Worm (Caenorhabditis elegans): ENCODE results near the gene cest-10.

cest-10 gene

DNA sequence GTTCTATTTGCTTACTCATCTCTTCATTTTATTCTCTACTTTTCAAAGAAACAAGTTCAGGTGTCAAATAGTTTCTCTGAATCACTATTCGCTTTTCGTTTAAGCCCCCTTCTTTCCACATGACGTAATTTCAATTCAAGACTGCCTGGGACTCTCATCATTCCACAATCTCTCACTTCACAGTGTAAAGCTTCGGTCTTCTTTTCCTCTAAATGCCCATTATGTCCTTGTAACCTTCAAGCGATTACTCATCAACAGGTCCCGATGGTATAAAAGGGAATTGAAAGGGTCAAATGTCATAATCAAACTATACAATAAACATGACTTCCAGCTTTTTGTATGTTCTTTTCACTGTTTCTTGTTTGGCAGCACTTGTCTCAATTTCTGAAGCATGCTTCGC, 1.4 kb upstream of the cest-10 start, which contains the start of gene C42D4.3:
C42D4.3 (plus strand) TSS at position 298 of the 400 bp plus-strand sequence.
- TF ChIP-seq elt-3 (tag; optimal IDR thresholded peaks at IDR 0.05), result no peak
- peak; percentile 96 for TF ChIP-seq nhr-25 (tag; optimal IDR thresholded peaks at IDR 0.05)

DNA sequence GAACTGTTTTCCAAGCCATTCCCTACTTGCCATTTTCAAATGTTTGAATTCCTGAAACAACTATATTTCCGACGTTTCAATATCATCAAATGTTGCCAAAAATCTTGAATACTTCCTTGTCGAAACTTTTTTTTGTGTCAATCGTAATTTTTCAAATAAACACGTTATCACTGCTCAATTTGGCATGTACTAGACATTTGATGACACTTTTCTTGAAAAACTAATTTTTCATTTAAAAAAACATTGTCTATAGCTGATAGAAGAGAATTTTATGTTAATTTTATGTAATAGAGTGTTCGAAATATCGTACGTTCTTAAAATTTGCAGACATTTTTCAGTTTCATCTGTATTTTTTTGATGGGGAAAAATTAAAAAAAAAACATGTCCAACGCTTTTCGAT, 2.5 kb downstream of the cest-10 start:
- no peak for TF ChIP-seq nfya-1 (tag; optimal IDR thresholded peaks at IDR 0.05; ENCODE audit: insufficient read depth)
- no peak for TF ChIP-seq tbx-2 (tag; optimal IDR thresholded peaks at IDR 0.05)
- TF ChIP-seq pha-4 (tag; optimal IDR thresholded peaks at IDR 0.05), result no peak
- peak; percentile 48 for TF ChIP-seq elt-2 (tag; optimal IDR thresholded peaks at IDR 0.05)
- no peak for TF ChIP-seq unc-39 (tag; optimal IDR thresholded peaks at IDR 0.05)

DNA sequence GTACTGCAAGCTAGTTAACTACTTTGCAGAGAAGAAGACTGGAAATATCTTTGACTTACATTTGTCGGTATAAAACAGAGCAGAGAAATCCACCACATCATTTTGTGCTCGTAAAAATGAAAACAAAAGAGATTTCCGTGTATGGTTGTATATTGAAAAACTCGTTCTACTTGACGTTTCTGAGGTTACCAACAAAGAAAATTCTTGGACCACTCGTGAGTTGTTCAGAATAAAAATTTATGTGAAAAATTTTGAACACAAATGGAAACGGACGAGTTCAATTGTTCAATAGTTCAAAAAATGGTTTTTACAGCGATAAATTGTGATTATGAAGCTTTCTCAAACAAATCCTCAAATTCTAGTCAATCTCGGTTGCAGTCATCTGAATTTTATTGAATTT, 4.2 kb downstream of the cest-10 start, which contains the start of gene clec-179:
clec-179 (minus strand) TSS at position 101 of the 400 bp plus-strand sequence.
- TF ChIP-seq nfya-1 (tag; optimal IDR thresholded peaks at IDR 0.05; ENCODE audit: insufficient read depth) (no peak), ama-1 (optimal IDR thresholded peaks at IDR 0.05) (no peak), ceh-16 (tag; optimal IDR thresholded peaks at IDR 0.05) (no peak), elt-1 (tag; optimal IDR thresholded peaks at IDR 0.05) (no peak), fos-1 (tag; optimal IDR thresholded peaks at IDR 0.05) (no peak), fkh-10 (GFP tag; optimal IDR thresholded peaks at IDR 0.05) (no peak)

DNA sequence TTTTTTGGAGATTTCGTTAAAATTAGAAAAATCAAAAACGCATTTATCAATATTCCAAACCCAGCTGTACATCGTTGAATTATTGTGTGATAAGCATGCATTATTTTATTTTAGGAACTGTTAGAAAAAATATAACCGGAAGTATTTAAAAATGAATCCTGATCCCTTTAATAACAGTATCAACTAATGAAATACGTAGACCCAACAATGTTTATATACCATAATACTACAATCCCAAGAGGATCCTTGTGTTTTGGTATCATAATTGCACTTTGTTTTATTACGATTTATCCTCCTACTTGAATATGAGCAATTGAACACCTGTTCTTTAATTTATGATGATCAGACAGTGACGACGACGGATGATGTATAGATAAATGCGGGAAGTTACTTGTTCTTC, 6.4 kb downstream of the cest-10 start, which contains the start of gene str-249:
str-249 (minus strand) TSS at position 101 of the 400 bp plus-strand sequence.
- no peak for TF ChIP-seq elt-3 (tag; optimal IDR thresholded peaks at IDR 0.05)
- TF ChIP-seq ceh-9 (tag; optimal IDR thresholded peaks at IDR 0.05), result no peak
- no peak for TF ChIP-seq fkh-10 (GFP tag; optimal IDR thresholded peaks at IDR 0.05)
- TF ChIP-seq mdl-1 (tag; optimal IDR thresholded peaks at IDR 0.05), result no peak
- no peak for TF ChIP-seq elt-2 (tag; optimal IDR thresholded peaks at IDR 0.05)
- no peak for TF ChIP-seq daf-12 (tag; optimal IDR thresholded peaks at IDR 0.05)
- no peak for TF ChIP-seq unc-39 (tag; optimal IDR thresholded peaks at IDR 0.05)
- TF ChIP-seq nhr-77 (tag; optimal IDR thresholded peaks at IDR 0.05), result no peak
- TF ChIP-seq nhr-25 (tag; optimal IDR thresholded peaks at IDR 0.05), result no peak
- TF ChIP-seq aly-2 (tag; optimal IDR thresholded peaks at IDR 0.05), result no peak
- no peak for TF ChIP-seq egl-5 (tag; optimal IDR thresholded peaks at IDR 0.05)
- TF ChIP-seq ceh-82 (tag; optimal IDR thresholded peaks at IDR 0.05), result no peak
- no peak for TF ChIP-seq nhr-43 (tag; optimal IDR thresholded peaks at IDR 0.05; ENCODE audit: poor library complexity, severe bottlenecking)
- no peak for TF ChIP-seq eor-1 (tag; optimal IDR thresholded peaks at IDR 0.05)
- TF ChIP-seq ztf-4 (tag; optimal IDR thresholded peaks at IDR 0.05), result no peak
- TF ChIP-seq skn-1 (tag; optimal IDR thresholded peaks at IDR 0.05), result no peak

DNA sequence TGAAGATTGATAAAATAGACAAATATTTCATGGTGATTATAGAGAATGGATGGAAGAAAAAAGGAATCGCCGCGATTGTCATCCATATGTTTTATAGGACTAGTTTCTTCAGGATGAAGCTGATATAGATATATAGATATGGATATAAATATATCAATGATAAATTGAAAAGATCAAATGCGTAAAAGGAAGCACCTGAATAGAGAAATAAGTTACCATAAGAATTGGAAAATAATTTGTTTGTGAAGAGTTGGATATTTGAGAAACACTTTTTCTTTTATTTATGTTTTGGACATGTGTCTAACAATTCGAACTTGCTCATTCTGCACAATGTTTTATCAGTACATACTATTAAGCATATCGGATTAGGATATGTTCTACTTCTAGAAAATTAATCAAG, 7.7 kb downstream of the cest-10 start, which contains the start of gene C42D4.13:
C42D4.13 (minus strand) TSS at position 101 of the 400 bp plus-strand sequence.
- TF ChIP-seq snpc-4 (tag; optimal IDR thresholded peaks at IDR 0.05) (no peak), pha-4 (tag; optimal IDR thresholded peaks at IDR 0.05) (no peak), nhr-12 (tag; optimal IDR thresholded peaks at IDR 0.05) (no peak), nhr-25 (tag; optimal IDR thresholded peaks at IDR 0.05) (no peak), nhr-67 (tag; optimal IDR thresholded peaks at IDR 0.05) (no peak), aly-2 (tag; optimal IDR thresholded peaks at IDR 0.05) (no peak), R02D3.7 (tag; optimal IDR thresholded peaks at IDR 0.05) (no peak), ztf-4 (tag; optimal IDR thresholded peaks at IDR 0.05) (no peak), nhr-28 (tag; optimal IDR thresholded peaks at IDR 0.05) (no peak), jun-1 (tag; optimal IDR thresholded peaks at IDR 0.05) (no peak), nhr-76 (tag; optimal IDR thresholded peaks at IDR 0.05) (no peak)

DNA sequence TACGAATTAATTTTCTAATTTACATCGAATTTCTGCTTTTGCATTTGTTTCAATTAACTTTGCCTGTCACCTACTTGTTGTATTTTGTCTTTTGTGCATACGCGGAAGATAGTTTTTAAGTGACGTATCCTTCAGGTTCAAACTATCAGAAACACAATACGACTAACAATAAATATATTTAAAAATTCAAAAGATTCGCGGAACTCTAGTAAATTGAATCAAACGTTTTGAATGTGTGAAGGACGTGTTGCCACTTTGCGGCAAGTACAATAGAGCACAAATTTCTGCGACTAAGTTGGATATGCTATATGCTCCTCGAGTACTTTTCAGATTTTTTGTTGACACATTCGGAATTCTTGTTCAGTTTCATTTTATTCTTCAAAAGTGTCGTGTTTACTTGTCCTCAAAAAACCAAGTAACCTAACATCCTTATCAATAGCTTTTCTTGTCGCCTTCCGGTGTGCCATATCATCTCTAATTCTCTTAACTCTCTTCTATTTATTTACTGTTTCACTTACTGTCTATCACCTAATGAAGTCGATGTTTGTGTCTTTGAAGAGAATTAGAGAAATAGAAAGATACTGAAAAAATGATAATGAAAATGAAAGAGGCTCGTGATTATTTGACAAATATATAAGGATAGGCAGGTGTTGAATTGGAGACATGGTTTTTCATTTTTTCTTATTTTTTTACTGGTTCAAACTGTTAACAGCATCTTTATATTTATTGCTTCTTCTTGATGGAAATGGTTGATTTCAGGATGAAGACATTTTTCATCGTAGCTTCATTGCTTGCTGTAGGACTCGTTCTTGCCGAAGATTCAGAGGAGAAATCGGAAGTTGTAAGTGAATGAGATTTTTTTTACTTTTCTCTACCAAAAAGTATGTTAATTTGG, 8.4 kb downstream of the cest-10 start, which contains the start of gene srlf-7:
srlf-7 (plus strand) TSS at position 760 of the 895 bp plus-strand sequence.
- TF ChIP-seq fkh-10 (GFP tag; optimal IDR thresholded peaks at IDR 0.05) (peak; percentile 65), elt-2 (tag; optimal IDR thresholded peaks at IDR 0.05) (peak; percentile 99), snpc-4 (tag; optimal IDR thresholded peaks at IDR 0.05) (peak; percentile 9), pqm-1 (tag; optimal IDR thresholded peaks at IDR 0.05) (peak; percentile 100), ceh-28 (tag; optimal IDR thresholded peaks at IDR 0.05) (peak; percentile 62), unc-39 (tag; optimal IDR thresholded peaks at IDR 0.05) (no peak), nhr-28 (tag; optimal IDR thresholded peaks at IDR 0.05) (no peak), nhr-43 (tag; optimal IDR thresholded peaks at IDR 0.05; ENCODE audit: poor library complexity, severe bottlenecking) (peak; percentile 11), jun-1 (tag; optimal IDR thresholded peaks at IDR 0.05) (peak; percentile 88), skn-1 (tag; optimal IDR thresholded peaks at IDR 0.05) (peak; percentile 55), hmg-11 (tag; optimal IDR thresholded peaks at IDR 0.05) (no peak), fos-1 (tag; optimal IDR thresholded peaks at IDR 0.05) (no peak), nhr-23 (tag; optimal IDR thresholded peaks at IDR 0.05) (peak; percentile 71), pha-4 (tag; optimal IDR thresholded peaks at IDR 0.05) (peak; percentile 97), elt-3 (tag; optimal IDR thresholded peaks at IDR 0.05) (peak; percentile 30 to 89 (median 45))

All from whole organism, L3 larva.